Fruit fly (Drosophila melanogaster) whole organism: Measurements from ENCODE around the gene CG16736.

Experiments used
- CG8478 ChIP-seq: fragments of >200 bp; optimal IDR thresholded peaks from 2 replicates; lab custom pipeline; 2018; ENCODE audit warnings: inconsistent platforms
- Dll ChIP-seq: fragments of >200 bp; optimal IDR thresholded peaks from 2 replicates; lab custom pipeline; 2017
- EcR ChIP-seq, 2 experiments: fragments of >200 bp; optimal IDR thresholded peaks; 2 replicates each; lab custom pipeline; 2017; ENCODE audit warnings: missing biosample characterization in 2 of 2, missing genetic modification characterization in 2 of 2, missing genetic modification reagents in 2 of 2
- pan ChIP-seq: fragments of >200 bp; optimal IDR thresholded peaks from 2 replicates; lab custom pipeline; 2017
- psq ChIP-seq: fragments of >200 bp; optimal IDR thresholded peaks from 2 replicates; lab custom pipeline; 2017
- usp ChIP-seq: fragments of >200 bp; optimal IDR thresholded peaks from 2 replicates; lab custom pipeline; 2017; ENCODE audit warnings: missing biosample characterization, missing genetic modification characterization, mixed read lengths

- peak; percentile 35 for TF ChIP-seq psq (lab: Kevin White, UChicago)
- TF ChIP-seq pan (lab: Kevin White, UChicago) = no peak
- no peak for TF ChIP-seq CG8478
- peak; percentile 54 for TF ChIP-seq Dll (lab: Kevin White, UChicago)
- TF ChIP-seq usp (GFP tag; lab: Kevin White, UChicago) = no peak
- TF ChIP-seq EcR (GFP tag; optimal IDR thresholded peaks at IDR 0.05; lab: Kevin White, UChicago) = peak; percentile 18 to 84
Measured at dm6 chr3R:9229075-9229835, 28.3 kb downstream of the CG16736 start.
